Fruit fly (Drosophila melanogaster): ENCODE measurements around the gene CG31627.

The CG31627 gene

dm6 chr2L:21198633-21199264 is 25.7 kb downstream of the CG31627 start, which contains the start of gene Ret:
Gene Ret, minus strand, starts transcription at chr2L:21198762.
- TF ChIP-seq CG8301 (tag; optimal IDR thresholded peaks at IDR 0.05) (no peak), CG4496 (GFP tag; IDR thresholded peaks at IDR 0.05) (peak; percentile 52; the same call in 1 of the 3 replicates)

- TF ChIP-seq fd96Ca (GFP tag; IDR thresholded peaks at IDR 0.05) (no peak), CG4496 (GFP tag; IDR thresholded peaks at IDR 0.05) (no peak), D1 (tag; optimal IDR thresholded peaks at IDR 0.05) (no peak), CG15710 (tag; optimal IDR thresholded peaks at IDR 0.05) (no peak), CG10348 (GFP tag; IDR thresholded peaks at IDR 0.05) (no peak), EcR (GFP tag; optimal IDR thresholded peaks at IDR 0.05) (no peak), CG14655 (GFP tag; optimal IDR thresholded peaks at IDR 0.05) (no peak)
Observed at dm6 chr2L:21200275-21200674, 27.3 kb downstream of the CG31627 start, which contains the start of gene CG31624. Gene CG31624, minus strand, starts transcription at chr2L:21200375.

- TF ChIP-seq Pif1A (GFP tag; optimal IDR thresholded peaks at IDR 0.05), result no peak
- TF ChIP-seq CG4496 (GFP tag; IDR thresholded peaks at IDR 0.05), result no peak
- no peak for TF ChIP-seq rn (GFP tag; IDR thresholded peaks at IDR 0.05)
- no peak for TF ChIP-seq CG9948 (tag; optimal IDR thresholded peaks at IDR 0.05)
- TF ChIP-seq CG12605 (GFP tag; IDR thresholded peaks at IDR 0.05), result no peak
- TF ChIP-seq Ets98B (GFP tag; IDR thresholded peaks at IDR 0.05), result no peak
- TF ChIP-seq Pif1B (GFP tag; optimal IDR thresholded peaks at IDR 0.05), result no peak
- TF ChIP-seq fd96Ca (GFP tag; IDR thresholded peaks at IDR 0.05), result no peak
Observed at dm6 chr2L:21202702-21203101, 29.7 kb downstream of the CG31627 start, which contains the start of gene CG31988. Gene CG31988, minus strand, starts transcription at chr2L:21202802.

dm6 chr2L:21206193-21206592 is 33.2 kb downstream of the CG31627 start, which contains the start of gene clumsy:
Gene clumsy, plus strand, starts transcription at chr2L:21206493.
- no peak for TF ChIP-seq CG8159 (tag; optimal IDR thresholded peaks at IDR 0.05)
- TF ChIP-seq CG4496 (GFP tag; IDR thresholded peaks at IDR 0.05), result 0 out of 3 replicates have a peak, but pooled peaks have one; percentile 23
- TF ChIP-seq fd96Ca (GFP tag; IDR thresholded peaks at IDR 0.05), result no peak
- no peak for TF ChIP-seq rn (GFP tag; IDR thresholded peaks at IDR 0.05)
- no peak for TF ChIP-seq Snoo (tag; optimal IDR thresholded peaks at IDR 0.05)
- no peak for TF ChIP-seq CG17806 (tag; optimal IDR thresholded peaks at IDR 0.05)
- no peak for TF ChIP-seq CG12605 (GFP tag; IDR thresholded peaks at IDR 0.05)
- no peak for TF ChIP-seq CG15710 (tag; optimal IDR thresholded peaks at IDR 0.05)

dm6 chr2L:21214961-21215362 is 41.9 kb downstream of the CG31627 start:
- peak; percentile 24; the same call in 1 of the 2 replicates for TF ChIP-seq CG32121 (GFP tag; IDR thresholded peaks at IDR 0.05)
- peak; percentile 38; the same call in 1 of the 2 replicates for TF ChIP-seq Ets98B (GFP tag; IDR thresholded peaks at IDR 0.05)
- TF ChIP-seq D1 (tag; optimal IDR thresholded peaks at IDR 0.05), result peak; percentile 17
- no peak; the same call in 1 of the 2 replicates for TF ChIP-seq CG12605 (GFP tag; IDR thresholded peaks at IDR 0.05)
- TF ChIP-seq CG9948 (tag; optimal IDR thresholded peaks at IDR 0.05), result no peak
- peak; percentile 35 for TF ChIP-seq Snoo (tag; optimal IDR thresholded peaks at IDR 0.05)
- peak; percentile 51; the same call in 1 of the 3 replicates for TF ChIP-seq CG4496 (GFP tag; IDR thresholded peaks at IDR 0.05)

- no peak for TF ChIP-seq CG32121 (GFP tag; IDR thresholded peaks at IDR 0.05)
- TF ChIP-seq EcR (GFP tag; optimal IDR thresholded peaks at IDR 0.05), result peak; percentile 15
- no peak for TF ChIP-seq CG17806 (tag; optimal IDR thresholded peaks at IDR 0.05)
- no peak for TF ChIP-seq CG4496 (GFP tag; IDR thresholded peaks at IDR 0.05)
- no peak for TF ChIP-seq D1 (tag; optimal IDR thresholded peaks at IDR 0.05)
- no peak for TF ChIP-seq Pif1B (GFP tag; optimal IDR thresholded peaks at IDR 0.05)
- TF ChIP-seq fd96Ca (GFP tag; IDR thresholded peaks at IDR 0.05), result 0 out of 3 replicates have a peak, but pooled peaks have one; percentile 22
Observed at dm6 chr2L:21218240-21218911, 45.4 kb downstream of the CG31627 start, which contains the start of gene CG8679. Gene CG8679, minus strand, starts transcription at chr2L:21218544.

- TF ChIP-seq D1 (tag; optimal IDR thresholded peaks at IDR 0.05) (no peak), CG8159 (tag; optimal IDR thresholded peaks at IDR 0.05) (no peak), rn (GFP tag; IDR thresholded peaks at IDR 0.05) (no peak), CG9948 (tag; optimal IDR thresholded peaks at IDR 0.05) (no peak), Pif1B (GFP tag; optimal IDR thresholded peaks at IDR 0.05) (no peak), CG15710 (tag; optimal IDR thresholded peaks at IDR 0.05) (no peak), CG10348 (GFP tag; IDR thresholded peaks at IDR 0.05) (no peak), CG13204 (GFP tag; optimal IDR thresholded peaks at IDR 0.05) (no peak), fd96Ca (GFP tag; IDR thresholded peaks at IDR 0.05) (no peak), CG4496 (GFP tag; IDR thresholded peaks at IDR 0.05) (no peak), CG14655 (GFP tag; optimal IDR thresholded peaks at IDR 0.05) (no peak), Snoo (tag; optimal IDR thresholded peaks at IDR 0.05) (no peak), CG12605 (GFP tag; IDR thresholded peaks at IDR 0.05) (no peak), CG32121 (GFP tag; IDR thresholded peaks at IDR 0.05) (no peak), EcR (GFP tag; optimal IDR thresholded peaks at IDR 0.05) (no peak), gl (tag; optimal IDR thresholded peaks at IDR 0.05) (no peak), CG17806 (tag; optimal IDR thresholded peaks at IDR 0.05) (no peak), Pif1A (GFP tag; optimal IDR thresholded peaks at IDR 0.05) (no peak), Ets98B (GFP tag; IDR thresholded peaks at IDR 0.05) (no peak), CG34367 (tag; optimal IDR thresholded peaks at IDR 0.05) (no peak)
Observed at dm6 chr2L:21218912-21219246, 45.9 kb downstream of the CG31627 start.

Data from whole organism, pupa.